Fruit fly (Drosophila melanogaster) whole organism, embryonic: ENCODE data around the gene CG9498.

Experiments used
- ATbp ChIP-seq: fragments of 200-800 bp; sonication (Bioruptor generic); optimal IDR thresholded peaks from 2 replicates; lab custom pipeline; 2017; ENCODE audit warnings: missing biosample characterization, mild to moderate bottlenecking, missing genetic modification characterization, missing genetic modification reagents
- Adf1 ChIP-seq: fragments of 200-800 bp; sonication (Bioruptor generic); IDR thresholded peaks from 2 replicates; pipeline ENCODE4 v1.3.6; 2022; ENCODE audit warnings: missing biosample characterization, missing genetic modification characterization
- Atf-2 ChIP-seq: fragments of 200-800 bp; sonication (Bioruptor generic); optimal IDR thresholded peaks from 2 replicates; lab custom pipeline; 2016; ENCODE audit warnings: missing biosample characterization, missing genetic modification characterization
- CG10654 ChIP-seq: fragments of 200-800 bp; sonication (Bioruptor generic); optimal IDR thresholded peaks from 2 replicates; lab custom pipeline; 2016; ENCODE audit warnings: missing biosample characterization, missing genetic modification characterization
- CG12155 ChIP-seq: fragments of 200-800 bp; sonication (Bioruptor generic); optimal IDR thresholded peaks from 3 replicates; lab custom pipeline; 2016; ENCODE audit warnings: missing biosample characterization, missing genetic modification characterization
- CG14050 ChIP-seq: fragments of 200-800 bp; sonication (Bioruptor generic); IDR thresholded peaks from 3 replicates; pipeline ENCODE4 v1.3.6; 2022; ENCODE audit warnings: missing biosample characterization, missing genetic modification characterization
- CG1603 ChIP-seq: fragments of 200-800 bp; sonication (Bioruptor generic); optimal IDR thresholded peaks from 2 replicates; lab custom pipeline; 2019; ENCODE audit warnings: missing biosample characterization, mild to moderate bottlenecking, missing genetic modification characterization, moderate library complexity
- CG1647 ChIP-seq: fragments of 200-800 bp; sonication (Bioruptor generic); optimal IDR thresholded peaks from 3 replicates; lab custom pipeline; 2016; ENCODE audit warnings: missing biosample characterization, missing genetic modification characterization
- CG18262 ChIP-seq: fragments of 200-800 bp; optimal IDR thresholded peaks from 3 replicates; lab custom pipeline; 2019; ENCODE audit warnings: missing biosample characterization, mild to moderate bottlenecking, missing genetic modification characterization, moderate library complexity
- CG18476 ChIP-seq: fragments of 200-800 bp; sonication (Bioruptor generic); optimal IDR thresholded peaks from 2 replicates; lab custom pipeline; 2016; ENCODE audit warnings: missing biosample characterization, mild to moderate bottlenecking, missing genetic modification characterization
- CG2120 ChIP-seq: fragments of 200-800 bp; sonication (Bioruptor generic); optimal IDR thresholded peaks from 3 replicates; lab custom pipeline; 2016; ENCODE audit warnings: missing biosample characterization, missing genetic modification characterization
- CG32772 ChIP-seq: fragments of 200-800 bp; sonication (Bioruptor generic); IDR thresholded peaks from 2 replicates; pipeline ENCODE4 v1.3.6; 2022; ENCODE audit warnings: missing biosample characterization, missing genetic modification characterization
- CG33557 ChIP-seq: fragments of 200-800 bp; sonication (Bioruptor generic); optimal IDR thresholded peaks from 2 replicates; lab custom pipeline; 2019; ENCODE audit warnings: missing biosample characterization, mild to moderate bottlenecking, missing genetic modification characterization, moderate library complexity
- CG34376 ChIP-seq: fragments of 200-800 bp; sonication (Bioruptor generic); optimal IDR thresholded peaks from 2 replicates; lab custom pipeline; 2018; ENCODE audit warnings: missing biosample characterization, mild to moderate bottlenecking, missing genetic modification characterization
- CG3838 ChIP-seq: fragments of 200-800 bp; sonication (Bioruptor generic); optimal IDR thresholded peaks from 3 replicates; lab custom pipeline; 2016; ENCODE audit warnings: missing biosample characterization, missing genetic modification characterization
- CG4707 ChIP-seq: fragments of 200-800 bp; sonication (Bioruptor generic); optimal IDR thresholded peaks from 2 replicates; lab custom pipeline; 2018; ENCODE audit warnings: missing biosample characterization, mild to moderate bottlenecking, missing genetic modification characterization, moderate library complexity
- CG6813 ChIP-seq: fragments of 200-800 bp; sonication (Bioruptor generic); optimal IDR thresholded peaks from 2 replicates; lab custom pipeline; 2017; ENCODE audit warnings: missing biosample characterization, missing genetic modification characterization, mild to moderate bottlenecking, moderate library complexity, missing genetic modification reagents
- CG7786 ChIP-seq: fragments of 200-800 bp; sonication (Bioruptor generic); optimal IDR thresholded peaks from 2 replicates; lab custom pipeline; 2016; ENCODE audit warnings: missing biosample characterization, missing genetic modification characterization
- CG7839 ChIP-seq: fragments of 200-800 bp; sonication (Bioruptor generic); optimal IDR thresholded peaks from 3 replicates; lab custom pipeline; 2018; ENCODE audit warnings: missing biosample characterization, mild to moderate bottlenecking, missing genetic modification characterization, moderate library complexity
- CG8281 ChIP-seq: fragments of 200-800 bp; sonication (Bioruptor generic); optimal IDR thresholded peaks from 2 replicates; lab custom pipeline; 2018; ENCODE audit warnings: missing biosample characterization, mild to moderate bottlenecking, missing genetic modification characterization, moderate library complexity
- CG8388 ChIP-seq: fragments of 200-800 bp; sonication (Bioruptor generic); optimal IDR thresholded peaks from 2 replicates; lab custom pipeline; 2019; ENCODE audit warnings: missing biosample characterization, mild to moderate bottlenecking, missing genetic modification characterization, moderate library complexity
- D ChIP-seq, 2 experiments: fragments of 200-800 bp in 1 of 2; fragments of >200 bp in 1 of 2; sonication (Bioruptor generic) in 1 of 2; optimal IDR thresholded peaks; 2 replicates in 1 of 2; 3 replicates in 1 of 2; lab custom pipeline; 2017; ENCODE audit warnings: mild to moderate bottlenecking in 1 of 2, missing biosample characterization in 1 of 2, missing genetic modification characterization in 1 of 2, missing genetic modification reagents in 1 of 2
- D19A ChIP-seq: fragments of 200-800 bp; optimal IDR thresholded peaks from 3 replicates; lab custom pipeline; 2019; ENCODE audit warnings: missing biosample characterization, mild to moderate bottlenecking, missing genetic modification characterization, moderate library complexity
- E2f1 ChIP-seq: fragments of 200-800 bp; sonication (Bioruptor generic); IDR thresholded peaks from 2 replicates; pipeline ENCODE4 v1.3.6; 2022; ENCODE audit warnings: missing biosample characterization, missing genetic modification characterization
- ERR ChIP-seq: fragments of 200-800 bp; sonication (Bioruptor generic); optimal IDR thresholded peaks from 2 replicates; lab custom pipeline; 2016; ENCODE audit warnings: missing biosample characterization, missing genetic modification characterization
- Fer2 ChIP-seq: fragments of 200-800 bp; sonication (Bioruptor generic); optimal IDR thresholded peaks from 2 replicates; lab custom pipeline; 2018; ENCODE audit warnings: missing biosample characterization, mild to moderate bottlenecking, missing genetic modification characterization, moderate library complexity
- GATAe ChIP-seq: fragments of 200-800 bp; sonication (Bioruptor generic); conservative IDR thresholded peaks from 2 replicates; pipeline ENCODE4 v1.3.6; 2022; ENCODE audit warnings: missing biosample characterization, missing genetic modification characterization
- Hr39 ChIP-seq: fragments of >200 bp; optimal IDR thresholded peaks from 2 replicates; lab custom pipeline; 2017
- Kr ChIP-seq: fragments of 200-800 bp; sonication (Bioruptor generic); optimal IDR thresholded peaks from 2 replicates; lab custom pipeline; 2017; ENCODE audit warnings: missing biosample characterization, mild to moderate bottlenecking, missing genetic modification characterization
- Lim3 ChIP-seq: fragments of 200-800 bp; sonication (Bioruptor generic); IDR thresholded peaks from 2 replicates; pipeline ENCODE4 v1.3.6; 2022; ENCODE audit warnings: missing biosample characterization, missing genetic modification characterization
- Lpt ChIP-seq: fragments of >200 bp; optimal IDR thresholded peaks from 2 replicates; lab custom pipeline; 2018; ENCODE audit warnings: missing biosample characterization, missing genetic modification characterization
- Nf-YA ChIP-seq: fragments of 200-800 bp; sonication (Bioruptor generic); IDR thresholded peaks from 2 replicates; pipeline ENCODE4 v1.3.6; 2022; ENCODE audit warnings: missing biosample characterization, missing genetic modification characterization
- Optix ChIP-seq: fragments of 200-800 bp; sonication (Bioruptor generic); IDR thresholded peaks from 3 replicates; pipeline ENCODE4 v1.3.6; 2022; ENCODE audit warnings: missing biosample characterization, missing genetic modification characterization
- Taf1 ChIP-seq: fragments of 200-800 bp; sonication (Bioruptor generic); IDR thresholded peaks from 2 replicates; pipeline ENCODE4 v1.3.6; 2022; ENCODE audit warnings: missing biosample characterization, missing genetic modification characterization
- Usf ChIP-seq: fragments of 200-800 bp; sonication (Bioruptor generic); optimal IDR thresholded peaks from 2 replicates; lab custom pipeline; 2017; ENCODE audit warnings: missing genotype, missing biosample characterization, missing genetic modification characterization
- Xrp1 ChIP-seq: fragments of 200-800 bp; sonication (Bioruptor generic); IDR thresholded peaks from 2 replicates; pipeline ENCODE4 v1.3.6; 2022; ENCODE audit warnings: missing biosample characterization, missing genetic modification characterization
- caup ChIP-seq: fragments of 200-800 bp; sonication (Bioruptor generic); optimal IDR thresholded peaks from 3 replicates; lab custom pipeline; 2017; ENCODE audit warnings: missing biosample characterization, mild to moderate bottlenecking, missing genetic modification characterization, moderate library complexity; ENCODE audit not compliant: severe bottlenecking
- chif ChIP-seq, 2 experiments: fragments of 200-800 bp; sonication (Bioruptor generic); optimal IDR thresholded peaks; 3 replicates each; lab custom pipeline; 2016; ENCODE audit warnings: missing biosample characterization in 2 of 2, missing genetic modification characterization in 2 of 2
- danr ChIP-seq: fragments of 200-800 bp; sonication (Bioruptor generic); IDR thresholded peaks from 2 replicates; pipeline ENCODE4 v1.3.6; 2022; ENCODE audit warnings: missing biosample characterization, missing genetic modification characterization
- dmrt99B ChIP-seq: fragments of 200-800 bp; sonication (Bioruptor generic); optimal IDR thresholded peaks from 2 replicates; lab custom pipeline; 2018; ENCODE audit warnings: missing biosample characterization, mild to moderate bottlenecking, missing genetic modification characterization, moderate library complexity
- esg ChIP-seq: fragments of 200-800 bp; sonication (Bioruptor generic); conservative IDR thresholded peaks from 2 replicates; pipeline ENCODE4 v1.3.6; 2022; ENCODE audit warnings: missing biosample characterization, missing genetic modification characterization
- gcm2 ChIP-seq: fragments of 200-800 bp; sonication (Bioruptor generic); optimal IDR thresholded peaks from 2 replicates; lab custom pipeline; 2016; ENCODE audit warnings: missing biosample characterization, missing genetic modification characterization
- gsb-n ChIP-seq: fragments of 200-800 bp; sonication (Bioruptor generic); optimal IDR thresholded peaks from 3 replicates; lab custom pipeline; 2018; ENCODE audit warnings: missing biosample characterization, mild to moderate bottlenecking, missing genetic modification characterization
- hth ChIP-seq: fragments of >200 bp; optimal IDR thresholded peaks from 2 replicates; lab custom pipeline; 2017; ENCODE audit warnings: inconsistent platforms
- onecut ChIP-seq: fragments of 200-800 bp; sonication (Bioruptor generic); IDR thresholded peaks from 2 replicates; pipeline ENCODE4 v1.3.6; 2022; ENCODE audit warnings: missing biosample characterization, missing genetic modification characterization
- otp ChIP-seq: fragments of 200-800 bp; sonication (Bioruptor generic); IDR thresholded peaks from 3 replicates; pipeline ENCODE4, ENCODE4 v1.3.6; 2022; ENCODE audit warnings: missing biosample characterization, missing genetic modification characterization
- rib ChIP-seq: fragments of 200-800 bp; sonication (Bioruptor generic); IDR thresholded peaks from 2 replicates; pipeline ENCODE4 v1.3.6; 2022; ENCODE audit warnings: missing biosample characterization, missing genetic modification characterization
- seq ChIP-seq: fragments of 200-800 bp; sonication (Bioruptor generic); IDR thresholded peaks from 2 replicates; pipeline ENCODE4 v1.3.6; 2022; ENCODE audit warnings: missing biosample characterization, missing genetic modification characterization
- unc-4 ChIP-seq: fragments of 200-800 bp; sonication (Bioruptor generic); IDR thresholded peaks from 2 replicates; pipeline ENCODE4 v1.3.6; 2022; ENCODE audit warnings: missing biosample characterization, missing genetic modification characterization; ENCODE audit not compliant: partially characterized antibody
- unpg ChIP-seq: fragments of 200-800 bp; sonication (Bioruptor generic); optimal IDR thresholded peaks from 3 replicates; lab custom pipeline; 2018; ENCODE audit warnings: missing biosample characterization, mild to moderate bottlenecking, missing genetic modification characterization, moderate library complexity
- vvl ChIP-seq: fragments of 200-800 bp; sonication (Bioruptor generic); IDR thresholded peaks from 2 replicates; pipeline ENCODE4 v1.3.6; 2022; ENCODE audit warnings: missing biosample characterization, missing genetic modification characterization
- wdn ChIP-seq: fragments of 200-800 bp; sonication (Bioruptor generic); IDR thresholded peaks from 2 replicates; pipeline ENCODE4 v1.3.6; 2022; ENCODE audit warnings: missing biosample characterization, missing genetic modification characterization

The CG9498 gene

dm6 chr2L:6306895-6307294 is 43.9 kb downstream of the CG9498 start (continued):
- TF ChIP-seq unc-4 (GFP tag; lab: Robert Waterston, UW): no peak
- peak; percentile 10; the same call in 1 of the 2 replicates for TF ChIP-seq E2f1 (GFP tag; lab: Robert Waterston, UW)
- no peak for TF ChIP-seq CG32772 (GFP tag; lab: Robert Waterston, UW)
- TF ChIP-seq wdn (GFP tag; lab: Robert Waterston, UW): no peak
- no peak for TF ChIP-seq onecut (GFP tag; lab: Robert Waterston, UW)
- TF ChIP-seq CG10654 (GFP tag; lab: Kevin White, UChicago): no peak
- peak; percentile 18 to 22 for TF ChIP-seq chif (GFP tag; optimal IDR thresholded peaks at IDR 0.05; lab: Kevin White, UChicago)
- TF ChIP-seq unpg (GFP tag; lab: Kevin White, UChicago): peak; percentile 29
- TF ChIP-seq Taf1 (GFP tag; lab: Robert Waterston, UW): no peak
- no peak for TF ChIP-seq Lpt (GFP tag; lab: Kevin White, UChicago)
- TF ChIP-seq D19A (tag; lab: Kevin White, UChicago): no peak
- peak; percentile 37 for TF ChIP-seq dmrt99B (tag; lab: Kevin White, UChicago)
- no peak for TF ChIP-seq Kr
- TF ChIP-seq CG8388: peak; percentile 23
- no peak for TF ChIP-seq Atf-2 (GFP tag; lab: Kevin White, UChicago)
- no peak for TF ChIP-seq danr (GFP tag; lab: Robert Waterston, UW)
- no peak for TF ChIP-seq gcm2
- no peak for TF ChIP-seq GATAe (GFP tag; lab: Robert Waterston, UW)
- TF ChIP-seq CG14050: no peak
- TF ChIP-seq D (optimal IDR thresholded peaks at IDR 0.05; lab: Kevin White, UChicago): no peak
- TF ChIP-seq D (GFP tag; optimal IDR thresholded peaks at IDR 0.05; lab: Kevin White, UChicago): peak; percentile 23
- no peak for TF ChIP-seq CG12155 (GFP tag; lab: Kevin White, UChicago)
- TF ChIP-seq ERR: no peak
- no peak for TF ChIP-seq caup (GFP tag; lab: Kevin White, UChicago)
- TF ChIP-seq CG6813: no peak
- TF ChIP-seq gsb-n: no peak
- peak; percentile 39; the same call in 1 of the 2 replicates for TF ChIP-seq Xrp1
- TF ChIP-seq CG4707: no peak
- TF ChIP-seq CG18476 (GFP tag; lab: Kevin White, UChicago): no peak
- TF ChIP-seq CG1603 (tag; lab: Kevin White, UChicago): peak; percentile 40
- TF ChIP-seq otp: peak; percentile 13; the same call in 1 of the 3 replicates
- TF ChIP-seq hth (lab: Kevin White, UChicago): no peak
- TF ChIP-seq Lim3 (GFP tag; lab: Robert Waterston, UW): no peak
- TF ChIP-seq rib: no peak
- peak; percentile 8 for TF ChIP-seq CG18262 (tag; lab: Kevin White, UChicago)
- TF ChIP-seq CG8281: no peak
- TF ChIP-seq CG7786 (GFP tag; lab: Kevin White, UChicago): no peak
- no peak for TF ChIP-seq CG1647 (GFP tag; lab: Kevin White, UChicago)
- TF ChIP-seq CG34376 (GFP tag; lab: Kevin White, UChicago): no peak
- no peak for TF ChIP-seq seq (GFP tag; lab: Robert Waterston, UW)
- TF ChIP-seq CG2120: no peak
- TF ChIP-seq Adf1 (GFP tag; lab: Robert Waterston, UW): no peak
- TF ChIP-seq CG7839: peak; percentile 38
- TF ChIP-seq Nf-YA (GFP tag; lab: Robert Waterston, UW): no peak
- TF ChIP-seq Optix (GFP tag; lab: Robert Waterston, UW): no peak
- TF ChIP-seq CG3838 (GFP tag; lab: Kevin White, UChicago): no peak
- TF ChIP-seq Fer2 (tag; lab: Kevin White, UChicago): no peak
- TF ChIP-seq Hr39 (lab: Kevin White, UChicago): no peak
- peak; percentile 32 for TF ChIP-seq ATbp (GFP tag; lab: Kevin White, UChicago)
- 0 out of 2 replicates have a peak, but pooled peaks have one; percentile 22 for TF ChIP-seq esg (GFP tag; lab: Robert Waterston, UW)
- TF ChIP-seq CG33557 (GFP tag; lab: Kevin White, UChicago): no peak
- TF ChIP-seq vvl (GFP tag; lab: Robert Waterston, UW): no peak
- no peak for TF ChIP-seq Usf (GFP tag; lab: Kevin White, UChicago)
